Fruit fly (Drosophila melanogaster) Kc167 (cell line): Measurements from ENCODE around the gene bb8.

Source experiments
- Myc ChIP-seq: fragments of >200 bp; optimal IDR thresholded peaks from 2 replicates; lab custom pipeline; 2017; ENCODE audit warnings: missing external identifiers
- psq ChIP-seq: fragments of >200 bp; optimal IDR thresholded peaks from 2 replicates; lab custom pipeline; 2017; ENCODE audit warnings: missing external identifiers

dm6 chr3R:23258524-23258923 lies 31.5 kb downstream of the bb8 start:
- TF ChIP-seq psq (lab: Kevin White, UChicago) (no peak), Myc (no peak)
